Worm (Caenorhabditis elegans) whole organism, L4/young adult: ENCODE data around the gene srz-66.

Source experiments
- W03F9.2 ChIP-seq: fragments of 150-350 bp; optimal IDR thresholded peaks from 2 replicates; lab custom pipeline; 2014; ENCODE audit warnings: missing biosample characterization, missing genetic modification characterization
- dao-5 ChIP-seq: sonication (generic microtip); optimal IDR thresholded peaks from 2 replicates; lab custom pipeline; 2016; ENCODE audit warnings: missing genotype, missing genetic modification characterization, moderate library complexity, missing compliant biosample characterization
- him-1 ChIP-seq: sonication (generic microtip); optimal IDR thresholded peaks from 2 replicates; lab custom pipeline; 2016; ENCODE audit warnings: missing genotype, missing genetic modification reagents, missing genetic modification characterization, missing compliant biosample characterization

ce11 chrV:17154944-17155343, 12.4 kb downstream of the srz-66 start:
- TF ChIP-seq dao-5 (tag; lab: Kevin White, UChicago) (no peak), him-1 (no peak), W03F9.2 (tag; lab: Kevin White, UChicago) (no peak)
